Worm (Caenorhabditis elegans) whole organism, L4/young adult: ENCODE measurements around the gene ucr-2.1.

Experiments used
- W03F9.2 ChIP-seq: fragments of 150-350 bp; optimal IDR thresholded peaks from 2 replicates; lab custom pipeline; 2014; ENCODE audit warnings: missing biosample characterization, missing genetic modification characterization
- dao-5 ChIP-seq: sonication (generic microtip); optimal IDR thresholded peaks from 2 replicates; lab custom pipeline; 2016; ENCODE audit warnings: missing genotype, missing genetic modification characterization, moderate library complexity, missing compliant biosample characterization
- him-1 ChIP-seq: sonication (generic microtip); optimal IDR thresholded peaks from 2 replicates; lab custom pipeline; 2016; ENCODE audit warnings: missing genotype, missing genetic modification reagents, missing genetic modification characterization, missing compliant biosample characterization

DNA sequence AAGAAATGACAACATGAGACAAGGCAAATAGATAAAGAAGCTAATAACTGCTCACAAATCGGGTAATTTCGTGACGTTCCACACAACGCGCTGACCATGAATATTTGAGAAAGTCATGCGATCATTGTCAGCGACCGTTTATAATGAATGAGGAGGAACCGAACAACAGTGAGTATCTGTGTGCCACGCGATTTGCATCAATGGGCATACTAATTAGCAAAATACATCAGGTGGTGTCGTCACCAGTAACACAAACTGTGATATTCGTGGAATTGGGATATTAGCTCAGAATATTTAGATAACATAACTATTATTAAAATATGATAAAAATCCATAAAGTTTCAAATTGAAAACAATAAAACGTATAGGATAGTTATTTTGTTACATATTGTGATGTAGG is 16.4 kb downstream of the ucr-2.1 start:
- TF ChIP-seq dao-5 (tag; lab: Kevin White, UChicago) (no peak), him-1 (tag; lab: Kevin White, UChicago) (no peak), W03F9.2 (tag; lab: Kevin White, UChicago) (no peak)
